Worm (Caenorhabditis elegans) whole organism, mixed stage, embryonic: ENCODE results near the gene hcp-2.

Experiments used
- drap-1 ChIP-seq: fragments of 200-800 bp; sonication (Bioruptor generic); optimal IDR thresholded peaks from 3 replicates; lab custom pipeline; 2018; ENCODE audit warnings: mild to moderate bottlenecking, missing genetic modification characterization, missing compliant biosample characterization
- elt-3 ChIP-seq: fragments of 150-350 bp; optimal IDR thresholded peaks from 2 replicates; lab custom pipeline; 2014; ENCODE audit warnings: missing biosample characterization, missing genetic modification characterization
- ham-2 ChIP-seq: fragments of 200-800 bp; sonication (Bioruptor generic); optimal IDR thresholded peaks from 2 replicates; lab custom pipeline; 2018; ENCODE audit warnings: mild to moderate bottlenecking, missing genetic modification characterization, missing compliant biosample characterization
- lin-13 ChIP-seq: fragments of 150-350 bp; optimal IDR thresholded peaks from 2 replicates; lab custom pipeline; 2014; ENCODE audit warnings: missing biosample characterization, missing genetic modification characterization

ce11 chrV:9615725-9616124 lies 29.9 kb upstream of the hcp-2 start, which contains the start of gene pqn-63:
- TF ChIP-seq drap-1 (no peak), ham-2 (GFP tag; lab: Kevin White, UChicago) (no peak), elt-3 (tag; lab: Kevin White, UChicago) (no peak), lin-13 (tag; lab: Kevin White, UChicago) (no peak)
